Fruit fly (Drosophila melanogaster) whole organism, embryonic: ENCODE results near the gene cv-c.

Experiments
- Aef1 ChIP-seq: fragments of 200-800 bp; sonication (Bioruptor generic); IDR thresholded peaks from 3 replicates; pipeline ENCODE4 v1.3.6; 2022; ENCODE audit warnings: missing biosample characterization, missing genetic modification characterization
- Atf3 ChIP-seq: fragments of 200-800 bp; sonication (Bioruptor generic); optimal IDR thresholded peaks from 3 replicates; lab custom pipeline; 2016; ENCODE audit warnings: missing biosample characterization, missing genetic modification characterization
- CG12236 ChIP-seq: fragments of 200-800 bp; sonication (Bioruptor generic); optimal IDR thresholded peaks from 2 replicates; lab custom pipeline; 2016; ENCODE audit warnings: missing biosample characterization, missing genetic modification characterization
- CG12391 ChIP-seq: fragments of 200-800 bp; sonication (Bioruptor generic); optimal IDR thresholded peaks from 3 replicates; lab custom pipeline; 2018; ENCODE audit warnings: missing biosample characterization, mild to moderate bottlenecking, missing genetic modification characterization, moderate library complexity
- CG12659 ChIP-seq: fragments of 200-800 bp; sonication (Bioruptor generic); optimal IDR thresholded peaks from 3 replicates; lab custom pipeline; 2017; ENCODE audit warnings: mild to moderate bottlenecking, missing biosample characterization, missing genetic modification reagents, missing genetic modification characterization
- CG14014 ChIP-seq: fragments of 200-800 bp; sonication (Bioruptor generic); IDR thresholded peaks from 2 replicates; pipeline ENCODE4 v1.3.6; 2022; ENCODE audit warnings: missing biosample characterization, missing genetic modification characterization
- CG14441 ChIP-seq: fragments of 200-800 bp; sonication (Bioruptor generic); IDR thresholded peaks from 2 replicates; pipeline ENCODE4 v1.3.6; 2022; ENCODE audit warnings: missing biosample characterization, missing genetic modification characterization
- CG1529 ChIP-seq: fragments of 200-800 bp; sonication (Bioruptor generic); optimal IDR thresholded peaks from 3 replicates; lab custom pipeline; 2018; ENCODE audit warnings: missing biosample characterization, missing genetic modification characterization
- CG15696 ChIP-seq: fragments of 200-800 bp; sonication (Bioruptor generic); optimal IDR thresholded peaks from 2 replicates; lab custom pipeline; 2019; ENCODE audit warnings: missing biosample characterization, mild to moderate bottlenecking, missing genetic modification characterization, moderate library complexity
- CG16863 ChIP-seq: fragments of 200-800 bp; sonication (Bioruptor generic); optimal IDR thresholded peaks from 3 replicates; lab custom pipeline; 2016; ENCODE audit warnings: missing biosample characterization, missing genetic modification characterization
- CG18764 ChIP-seq: fragments of 200-800 bp; sonication (Bioruptor generic); optimal IDR thresholded peaks from 3 replicates; lab custom pipeline; 2016; ENCODE audit warnings: missing biosample characterization, missing genetic modification characterization
- CG30403 ChIP-seq: fragments of 200-800 bp; sonication (Bioruptor generic); optimal IDR thresholded peaks from 3 replicates; lab custom pipeline; 2016; ENCODE audit warnings: missing biosample characterization, missing genetic modification characterization
- CG34422 ChIP-seq: fragments of 200-800 bp; sonication (Bioruptor generic); IDR thresholded peaks from 3 replicates; pipeline ENCODE4 v1.3.6; 2022; ENCODE audit warnings: missing biosample characterization, missing genetic modification characterization
- CG43689 ChIP-seq: fragments of 200-800 bp; sonication (Bioruptor generic); IDR thresholded peaks from 2 replicates; pipeline ENCODE4 v1.3.6; 2022; ENCODE audit warnings: missing biosample characterization, missing genetic modification characterization
- CG5953 ChIP-seq: fragments of 200-800 bp; sonication (Bioruptor generic); IDR thresholded peaks from 2 replicates; pipeline ENCODE4 v1.3.6; 2022; ENCODE audit warnings: missing biosample characterization, missing genetic modification characterization
- CG7745 ChIP-seq: fragments of 200-800 bp; sonication (Bioruptor generic); optimal IDR thresholded peaks from 2 replicates; lab custom pipeline; 2018; ENCODE audit warnings: missing biosample characterization, mild to moderate bottlenecking, missing genetic modification characterization, moderate library complexity
- CG7786 ChIP-seq: fragments of 200-800 bp; sonication (Bioruptor generic); optimal IDR thresholded peaks from 2 replicates; lab custom pipeline; 2016; ENCODE audit warnings: missing biosample characterization, missing genetic modification characterization
- CG9437 ChIP-seq: fragments of 200-800 bp; sonication (Bioruptor generic); optimal IDR thresholded peaks from 2 replicates; lab custom pipeline; 2018; ENCODE audit warnings: missing biosample characterization, mild to moderate bottlenecking, missing genetic modification characterization
- CG9727 ChIP-seq: fragments of 200-800 bp; sonication (Bioruptor generic); optimal IDR thresholded peaks from 3 replicates; lab custom pipeline; 2017; ENCODE audit warnings: missing biosample characterization, mild to moderate bottlenecking, missing genetic modification characterization
- D ChIP-seq, 2 experiments: fragments of 200-800 bp in 1 of 2; fragments of >200 bp in 1 of 2; sonication (Bioruptor generic) in 1 of 2; optimal IDR thresholded peaks; 2 replicates in 1 of 2; 3 replicates in 1 of 2; lab custom pipeline; 2017; ENCODE audit warnings: mild to moderate bottlenecking in 1 of 2, missing biosample characterization in 1 of 2, missing genetic modification characterization in 1 of 2, missing genetic modification reagents in 1 of 2
- Dbx ChIP-seq: fragments of 200-800 bp; sonication (Bioruptor generic); IDR thresholded peaks from 3 replicates; pipeline ENCODE4 v1.3.6; 2022; ENCODE audit warnings: missing biosample characterization, missing genetic modification characterization
- Oaz ChIP-seq: fragments of 200-800 bp; sonication (Bioruptor generic); IDR thresholded peaks from 2 replicates; pipeline ENCODE4 v1.3.6; 2022; ENCODE audit warnings: missing biosample characterization, missing genetic modification characterization
- Opbp ChIP-seq: fragments of 200-800 bp; sonication (Bioruptor generic); IDR thresholded peaks from 3 replicates; pipeline ENCODE4 v1.3.6; 2022; ENCODE audit warnings: missing biosample characterization, missing genetic modification characterization; ENCODE audit not compliant: partially characterized antibody
- Taf1 ChIP-seq: fragments of 200-800 bp; sonication (Bioruptor generic); IDR thresholded peaks from 2 replicates; pipeline ENCODE4 v1.3.6; 2022; ENCODE audit warnings: missing biosample characterization, missing genetic modification characterization
- Tbp ChIP-seq: fragments of >200 bp; optimal IDR thresholded peaks from 2 replicates; lab custom pipeline; 2018; ENCODE audit warnings: missing biosample characterization, missing genetic modification characterization
- aop ChIP-seq: fragments of 200-800 bp; sonication (Bioruptor generic); IDR thresholded peaks from 2 replicates; pipeline ENCODE4 v1.3.6; 2022; ENCODE audit warnings: missing biosample characterization, missing genetic modification characterization
- bcd ChIP-seq: fragments of 200-800 bp; sonication (Bioruptor generic); optimal IDR thresholded peaks from 2 replicates; lab custom pipeline; 2017; ENCODE audit warnings: missing biosample characterization, mild to moderate bottlenecking, missing genetic modification characterization
- chif ChIP-seq, 2 experiments: fragments of 200-800 bp; sonication (Bioruptor generic); optimal IDR thresholded peaks; 3 replicates each; lab custom pipeline; 2016; ENCODE audit warnings: missing biosample characterization in 2 of 2, missing genetic modification characterization in 2 of 2
- corto ChIP-seq: fragments of 200-800 bp; sonication (Bioruptor generic); optimal IDR thresholded peaks from 2 replicates; lab custom pipeline; 2016; ENCODE audit warnings: missing biosample characterization, mild to moderate bottlenecking, missing genetic modification characterization, moderate library complexity
- da ChIP-seq: fragments of 200-800 bp; sonication (Bioruptor generic); optimal IDR thresholded peaks from 2 replicates; lab custom pipeline; 2016; ENCODE audit warnings: missing biosample characterization, missing genetic modification characterization
- ewg ChIP-seq: fragments of 200-800 bp; sonication (Bioruptor generic); optimal IDR thresholded peaks from 3 replicates; lab custom pipeline; 2017; ENCODE audit warnings: mild to moderate bottlenecking, missing biosample characterization, missing genetic modification reagents, missing genetic modification characterization
- fd64A ChIP-seq: fragments of 200-800 bp; sonication (Bioruptor generic); optimal IDR thresholded peaks from 3 replicates; lab custom pipeline; 2018; ENCODE audit warnings: missing biosample characterization, mild to moderate bottlenecking, missing genetic modification characterization
- inv ChIP-seq: fragments of 200-800 bp; sonication (Bioruptor generic); IDR thresholded peaks from 2 replicates; pipeline ENCODE4 v1.3.6; 2022; ENCODE audit warnings: missing biosample characterization, missing genetic modification characterization; ENCODE audit not compliant: partially characterized antibody
- kay ChIP-seq: fragments of 200-800 bp; sonication (Bioruptor generic); optimal IDR thresholded peaks from 2 replicates; lab custom pipeline; 2016; ENCODE audit warnings: missing biosample characterization, missing genetic modification characterization
- ken ChIP-seq: fragments of 200-800 bp; sonication (Bioruptor generic); IDR thresholded peaks from 3 replicates; pipeline ENCODE4 v1.3.6; 2022; ENCODE audit warnings: missing biosample characterization, missing genetic modification characterization
- p53 ChIP-seq: fragments of 200-800 bp; sonication (Bioruptor generic); optimal IDR thresholded peaks from 2 replicates; lab custom pipeline; 2016; ENCODE audit warnings: missing biosample characterization, missing genetic modification characterization
- pzg ChIP-seq: fragments of 200-800 bp; sonication (Bioruptor generic); optimal IDR thresholded peaks from 3 replicates; lab custom pipeline; 2018; ENCODE audit warnings: missing biosample characterization, mild to moderate bottlenecking, missing genetic modification characterization, moderate library complexity
- ro ChIP-seq: fragments of 200-800 bp; sonication (Bioruptor generic); IDR thresholded peaks from 2 replicates; pipeline ENCODE4 v1.3.6; 2022; ENCODE audit warnings: missing biosample characterization, missing genetic modification characterization
- sc ChIP-seq, 3 experiments: fragments of >200 bp in 2 of 3; fragments of 200-800 bp in 1 of 3; sonication (Bioruptor generic) in 1 of 3; optimal IDR thresholded peaks; 2 replicates in 2 of 3; 3 replicates in 1 of 3; lab custom pipeline; 2017; ENCODE audit warnings: mild to moderate bottlenecking in 1 of 3, missing biosample characterization in 1 of 3, missing genetic modification characterization in 1 of 3, missing genetic modification reagents in 1 of 3
- scrt ChIP-seq: fragments of 200-800 bp; sonication (Bioruptor generic); optimal IDR thresholded peaks from 2 replicates; lab custom pipeline; 2018; ENCODE audit warnings: missing biosample characterization, mild to moderate bottlenecking, missing genetic modification characterization, moderate library complexity
- sens-2 ChIP-seq: fragments of 200-800 bp; sonication (Bioruptor generic); IDR thresholded peaks from 2 replicates; pipeline ENCODE4 v1.3.6; 2022; ENCODE audit warnings: missing biosample characterization, missing genetic modification characterization
- seq ChIP-seq: fragments of 200-800 bp; sonication (Bioruptor generic); IDR thresholded peaks from 2 replicates; pipeline ENCODE4 v1.3.6; 2022; ENCODE audit warnings: missing biosample characterization, missing genetic modification characterization
- sqz ChIP-seq: fragments of 200-800 bp; sonication (Bioruptor generic); optimal IDR thresholded peaks from 3 replicates; lab custom pipeline; 2018; ENCODE audit warnings: missing biosample characterization, mild to moderate bottlenecking, missing genetic modification characterization
- stwl ChIP-seq: fragments of 200-800 bp; sonication (Bioruptor generic); optimal IDR thresholded peaks from 3 replicates; lab custom pipeline; 2018; ENCODE audit warnings: missing biosample characterization, mild to moderate bottlenecking, missing genetic modification characterization, moderate library complexity
- tio ChIP-seq: fragments of 200-800 bp; sonication (Bioruptor generic); optimal IDR thresholded peaks from 2 replicates; lab custom pipeline; 2017; ENCODE audit warnings: missing biosample characterization, missing genetic modification characterization, inconsistent platforms
- toy ChIP-seq: fragments of 200-800 bp; sonication (Bioruptor generic); IDR thresholded peaks from 2 replicates; pipeline ENCODE4 v1.3.6; 2022; ENCODE audit warnings: missing biosample characterization, missing genetic modification characterization
- vvl ChIP-seq: fragments of 200-800 bp; sonication (Bioruptor generic); IDR thresholded peaks from 2 replicates; pipeline ENCODE4 v1.3.6; 2022; ENCODE audit warnings: missing biosample characterization, missing genetic modification characterization
- zen2 ChIP-seq: fragments of 200-800 bp; sonication (Bioruptor generic); IDR thresholded peaks from 3 replicates; pipeline ENCODE4 v1.3.6; 2022; ENCODE audit warnings: missing biosample characterization, missing genetic modification characterization; ENCODE audit not compliant: partially characterized antibody

Gene cv-c

dm6 chr3R:14382312-14383046 is 99.0 kb downstream of the cv-c start (continued):
- peak; percentile 90 for TF ChIP-seq CG12391
- TF ChIP-seq inv = no peak
- no peak for TF ChIP-seq da
- TF ChIP-seq sens-2 (GFP tag; lab: Robert Waterston, UW) = 0 out of 2 replicates have a peak, but pooled peaks have one; percentile 13
- TF ChIP-seq CG12659 (GFP tag; lab: Kevin White, UChicago) = peak; percentile 87
- TF ChIP-seq CG43689 (GFP tag; lab: Robert Waterston, UW) = no peak
- peak; percentile 82 for TF ChIP-seq bcd (GFP tag; lab: Kevin White, UChicago)
- peak; percentile 37 for TF ChIP-seq kay (GFP tag; lab: Kevin White, UChicago)
- TF ChIP-seq Dbx (GFP tag; lab: Robert Waterston, UW) = peak; percentile 74
- peak; percentile 52; the same call in 1 of the 2 replicates for TF ChIP-seq CG14441 (GFP tag; lab: Robert Waterston, UW)
- peak; percentile 37; the same call in 1 of the 3 replicates for TF ChIP-seq zen2
- peak; percentile 74 for TF ChIP-seq CG9437 (GFP tag; lab: Kevin White, UChicago)
- peak; percentile 67 for TF ChIP-seq scrt (GFP tag; lab: Kevin White, UChicago)
- no peak for TF ChIP-seq Atf3 (GFP tag; lab: Kevin White, UChicago)
- no peak for TF ChIP-seq ken (GFP tag; lab: Robert Waterston, UW)
- peak; percentile 44 for TF ChIP-seq sqz (GFP tag; lab: Kevin White, UChicago)
- TF ChIP-seq CG34422 (GFP tag; lab: Robert Waterston, UW) = no peak
- peak; percentile 79 for TF ChIP-seq vvl (GFP tag; lab: Robert Waterston, UW)
- TF ChIP-seq Taf1 (GFP tag; lab: Robert Waterston, UW) = 0 out of 2 replicates have a peak, but pooled peaks have one; percentile 8
- TF ChIP-seq Oaz = peak; percentile 50
- TF ChIP-seq CG7745 = no peak
- TF ChIP-seq chif (GFP tag; optimal IDR thresholded peaks at IDR 0.05; lab: Kevin White, UChicago) = peak; percentile 13 to 20
- TF ChIP-seq CG18764 (GFP tag; lab: Kevin White, UChicago) = peak; percentile 59
- no peak for TF ChIP-seq ro
- no peak for TF ChIP-seq D (optimal IDR thresholded peaks at IDR 0.05; lab: Kevin White, UChicago)
- TF ChIP-seq D (GFP tag; optimal IDR thresholded peaks at IDR 0.05; lab: Kevin White, UChicago) = peak; percentile 83
- TF ChIP-seq CG9727 = peak; percentile 88
- peak; percentile 71 for TF ChIP-seq CG14014 (GFP tag; lab: Robert Waterston, UW)
- TF ChIP-seq stwl = no peak
- TF ChIP-seq seq (GFP tag; lab: Robert Waterston, UW) = no peak
- no peak for TF ChIP-seq Opbp (GFP tag; lab: Robert Waterston, UW)
- TF ChIP-seq CG1529 (GFP tag; lab: Kevin White, UChicago) = peak; percentile 48
- TF ChIP-seq CG15696 = peak; percentile 67
- peak; percentile 68 for TF ChIP-seq tio (GFP tag; lab: Kevin White, UChicago)
- no peak for TF ChIP-seq aop (GFP tag; lab: Robert Waterston, UW)
- TF ChIP-seq fd64A (GFP tag; lab: Kevin White, UChicago) = no peak
- no peak for TF ChIP-seq sc (optimal IDR thresholded peaks at IDR 0.05; lab: Kevin White, UChicago)
- TF ChIP-seq sc (GFP tag; optimal IDR thresholded peaks at IDR 0.05; lab: Kevin White, UChicago) = peak; percentile 73
- no peak for TF ChIP-seq CG16863 (GFP tag; lab: Kevin White, UChicago)
- no peak for TF ChIP-seq CG7786 (GFP tag; lab: Kevin White, UChicago)
- no peak for TF ChIP-seq Tbp (GFP tag; lab: Kevin White, UChicago)
- peak; percentile 79 for TF ChIP-seq ewg (GFP tag; lab: Kevin White, UChicago)
- peak; percentile 87 for TF ChIP-seq CG30403 (GFP tag; lab: Kevin White, UChicago)
- TF ChIP-seq corto = peak; percentile 26
- TF ChIP-seq p53 = no peak
- no peak for TF ChIP-seq CG12236 (GFP tag; lab: Kevin White, UChicago)
- no peak for TF ChIP-seq CG5953 (GFP tag; lab: Robert Waterston, UW)
- TF ChIP-seq pzg (GFP tag; lab: Kevin White, UChicago) = no peak
- TF ChIP-seq toy (GFP tag; lab: Robert Waterston, UW) = 0 out of 2 replicates have a peak, but pooled peaks have one; percentile 24
- TF ChIP-seq Aef1 = peak; percentile 55; the same call in 2 of the 3 replicates
